Fruit fly (Drosophila melanogaster): Measurements from ENCODE around the gene SF2.

The SF2 gene

DNA sequence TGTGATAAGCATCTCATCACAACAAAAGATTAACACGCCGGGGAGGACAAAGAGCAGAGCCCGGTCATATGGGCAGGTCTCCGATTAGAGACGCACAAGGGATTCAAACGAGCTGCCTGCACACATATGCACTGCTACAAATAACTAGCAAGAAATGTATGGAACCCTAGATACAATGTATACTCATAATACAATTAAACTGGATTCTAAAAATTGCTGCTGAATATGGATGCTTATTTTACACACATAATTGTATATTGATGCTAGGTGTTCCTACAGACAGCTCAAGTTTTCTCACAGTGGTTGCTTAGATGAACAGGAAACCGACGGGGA, 4.8 kb downstream of the SF2 start (continued):
- TF ChIP-seq Stat92E (GFP tag; optimal IDR thresholded peaks at IDR 0.05) (peak in 1 of 3 experiments; percentile 25), CG8924 (tag; optimal IDR thresholded peaks at IDR 0.05) (peak; percentile 76), en (GFP tag; optimal IDR thresholded peaks at IDR 0.05) (no peak), ATbp (GFP tag; optimal IDR thresholded peaks at IDR 0.05) (no peak), Optix (GFP tag; IDR thresholded peaks at IDR 0.05) (no peak; the same call in 2 of the 3 replicates), luna (GFP tag; optimal IDR thresholded peaks at IDR 0.05) (no peak), CG8944 (GFP tag; optimal IDR thresholded peaks at IDR 0.05) (peak; percentile 59), maf-S (GFP tag; optimal IDR thresholded peaks at IDR 0.05) (no peak), fd102C (GFP tag; optimal IDR thresholded peaks at IDR 0.05) (peak; percentile 75), E2f2 (GFP tag; IDR thresholded peaks at IDR 0.05) (0 out of 2 replicates have a peak, but pooled peaks have one; percentile 17), MTF-1 (GFP tag; optimal IDR thresholded peaks at IDR 0.05; ENCODE audit: borderline replicate concordance) (no peak), CG32532 (GFP tag; IDR thresholded peaks at IDR 0.05) (no peak), CG2116 (GFP tag; optimal IDR thresholded peaks at IDR 0.05) (peak; percentile 10), Sox102F (GFP tag; optimal IDR thresholded peaks at IDR 0.05) (no peak), psq (GFP tag; optimal IDR thresholded peaks at IDR 0.05) (peak; percentile 5), lab (GFP tag; optimal IDR thresholded peaks at IDR 0.05) (peak; percentile 16), CG9817 (tag; optimal IDR thresholded peaks at IDR 0.05) (no peak), tgo (GFP tag; IDR thresholded peaks at IDR 0.05) (peak; percentile 16; the same call in 1 of the 3 replicates), Spps (tag; optimal IDR thresholded peaks at IDR 0.05) (peak; percentile 78), CG5180 (GFP tag; optimal IDR thresholded peaks at IDR 0.05) (no peak), lola (GFP tag; optimal IDR thresholded peaks at IDR 0.05) (peak in 1 of 3 experiments; percentile 81), CG3847 (GFP tag; IDR thresholded peaks at IDR 0.05) (0 out of 2 replicates have a peak, but pooled peaks have one; percentile 6), kah (GFP tag; optimal IDR thresholded peaks at IDR 0.05) (no peak), pum (GFP tag; optimal IDR thresholded peaks at IDR 0.05) (peak; percentile 70), Trl (optimal IDR thresholded peaks at IDR 0.05) (no peak), Trl (GFP tag; optimal IDR thresholded peaks at IDR 0.05) (peak; percentile 65), CG6813 (GFP tag; optimal IDR thresholded peaks at IDR 0.05) (peak; percentile 52), ro (GFP tag; IDR thresholded peaks at IDR 0.05) (no peak), CoRest (tag; optimal IDR thresholded peaks at IDR 0.05) (peak; percentile 7), crc (GFP tag; optimal IDR thresholded peaks at IDR 0.05) (no peak), Meics (GFP tag; optimal IDR thresholded peaks at IDR 0.05) (no peak), Hmr (GFP tag; optimal IDR thresholded peaks at IDR 0.05) (no peak), CG6175 (GFP tag; IDR thresholded peaks at IDR 0.05) (no peak), D19A (tag; optimal IDR thresholded peaks at IDR 0.05) (no peak), ttk (GFP tag; IDR thresholded peaks at IDR 0.05) (peak; percentile 37; the same call in 1 of the 2 replicates), gfzf (GFP tag; optimal IDR thresholded peaks at IDR 0.05) (no peak), Dad (GFP tag; optimal IDR thresholded peaks at IDR 0.05) (no peak), HmgZ (tag; optimal IDR thresholded peaks at IDR 0.05) (no peak), CG3163 (GFP tag; optimal IDR thresholded peaks at IDR 0.05) (no peak), CG30403 (GFP tag; optimal IDR thresholded peaks at IDR 0.05) (peak; percentile 48), Bdp1 (GFP tag; optimal IDR thresholded peaks at IDR 0.05) (peak; percentile 42), Deaf1 (tag; optimal IDR thresholded peaks at IDR 0.05) (no peak), CG15696 (tag; optimal IDR thresholded peaks at IDR 0.05) (peak; percentile 88), gcm (GFP tag; optimal IDR thresholded peaks at IDR 0.05) (peak; percentile 66), CG4854 (GFP tag; optimal IDR thresholded peaks at IDR 0.05) (no peak), Med (GFP tag) (peak; percentile 89), CG32767 (GFP tag; IDR thresholded peaks at IDR 0.05) (peak; percentile 32; the same call in 1 of the 2 replicates), Sox100B (GFP tag; optimal IDR thresholded peaks at IDR 0.05) (no peak), Dll (GFP tag; IDR thresholded peaks at IDR 0.05; ENCODE audit: partially characterized antibody) (no peak), hkb (optimal IDR thresholded peaks at IDR 0.05) (no peak), hkb (GFP tag; IDR thresholded peaks at IDR 0.05) (0 out of 2 replicates have a peak, but pooled peaks have one; percentile 20)
